Fruit fly (Drosophila melanogaster): ENCODE data around the gene CG13607.

The CG13607 gene

dm6 chr3R:24105312-24105902 is 10.7 kb downstream of the CG13607 start, which contains the start of gene Syx1A (continued):
- TF ChIP-seq Hr51 (GFP tag; optimal IDR thresholded peaks at IDR 0.05) (peak in 1 of 2 experiments; percentile 29), CG3281 (GFP tag; optimal IDR thresholded peaks at IDR 0.05) (peak; percentile 55), Ets97D (GFP tag; optimal IDR thresholded peaks at IDR 0.05) (peak; percentile 74), CG17829 (tag; optimal IDR thresholded peaks at IDR 0.05) (peak; percentile 64), fd64A (GFP tag; optimal IDR thresholded peaks at IDR 0.05) (peak; percentile 15), Hand (GFP tag; optimal IDR thresholded peaks at IDR 0.05) (peak; percentile 2), CG18599 (GFP tag; optimal IDR thresholded peaks at IDR 0.05) (peak; percentile 47), CG12659 (GFP tag; optimal IDR thresholded peaks at IDR 0.05) (peak; percentile 60), CoRest (tag; optimal IDR thresholded peaks at IDR 0.05) (peak; percentile 11), odd (GFP tag; optimal IDR thresholded peaks at IDR 0.05) (peak; percentile 34), sr (GFP tag; IDR thresholded peaks at IDR 0.05) (no peak), HHEX (GFP tag; optimal IDR thresholded peaks at IDR 0.05) (peak; percentile 13), gt (GFP tag; IDR thresholded peaks at IDR 0.05) (no peak), CG10321 (GFP tag; IDR thresholded peaks at IDR 0.05) (no peak), unpg (GFP tag; optimal IDR thresholded peaks at IDR 0.05) (peak; percentile 11), pita (GFP tag; optimal IDR thresholded peaks at IDR 0.05) (peak; percentile 70), sim (GFP tag; IDR thresholded peaks at IDR 0.05) (no peak), Six4 (GFP tag; optimal IDR thresholded peaks at IDR 0.05) (no peak), Hmr (GFP tag; optimal IDR thresholded peaks at IDR 0.05) (peak; percentile 56), Blimp-1 (GFP tag; optimal IDR thresholded peaks at IDR 0.05) (no peak), NC2β (GFP tag; optimal IDR thresholded peaks at IDR 0.05) (peak; percentile 13), CG10431 (GFP tag; optimal IDR thresholded peaks at IDR 0.05) (peak; percentile 10), pzg (GFP tag; optimal IDR thresholded peaks at IDR 0.05) (peak; percentile 92), CG15514 (GFP tag; optimal IDR thresholded peaks at IDR 0.05) (peak; percentile 80), pfk (GFP tag; optimal IDR thresholded peaks at IDR 0.05) (no peak), stwl (tag; optimal IDR thresholded peaks at IDR 0.05) (peak; percentile 44), CG18262 (tag; optimal IDR thresholded peaks at IDR 0.05) (peak; percentile 26), dpn (GFP tag; optimal IDR thresholded peaks at IDR 0.05) (peak in 1 of 2 experiments; percentile 6), sqz (GFP tag; optimal IDR thresholded peaks at IDR 0.05) (peak; percentile 72), scrt (GFP tag; optimal IDR thresholded peaks at IDR 0.05) (peak; percentile 57), CG17912 (GFP tag; optimal IDR thresholded peaks at IDR 0.05) (peak; percentile 22), NfI (GFP tag; optimal IDR thresholded peaks at IDR 0.05) (peak; percentile 29), sens (GFP tag) (peak; percentile 86), CG17186 (GFP tag; optimal IDR thresholded peaks at IDR 0.05) (peak; percentile 23), tap (tag; optimal IDR thresholded peaks at IDR 0.05) (peak; percentile 32), CG17359 (tag; optimal IDR thresholded peaks at IDR 0.05) (peak; percentile 4), CG6854 (GFP tag; optimal IDR thresholded peaks at IDR 0.05) (peak; percentile 59), CG9797 (GFP tag; optimal IDR thresholded peaks at IDR 0.05) (peak; percentile 94), HLHmδ (GFP tag; optimal IDR thresholded peaks at IDR 0.05) (peak; percentile 10), nau (GFP tag; optimal IDR thresholded peaks at IDR 0.05) (peak; percentile 42), CG1024 (GFP tag; IDR thresholded peaks at IDR 0.05) (no peak), CHES-1-like (GFP tag; optimal IDR thresholded peaks at IDR 0.05) (peak; percentile 43), CG17568 (GFP tag; optimal IDR thresholded peaks at IDR 0.05) (peak; percentile 52), Fer1 (GFP tag; optimal IDR thresholded peaks at IDR 0.05) (peak; percentile 18), ATbp (GFP tag; optimal IDR thresholded peaks at IDR 0.05) (no peak), CG3163 (GFP tag; optimal IDR thresholded peaks at IDR 0.05) (peak; percentile 77), CG42726 (GFP tag; IDR thresholded peaks at IDR 0.05; ENCODE audit: partially characterized antibody) (no peak), pho (GFP tag; optimal IDR thresholded peaks at IDR 0.05) (peak; percentile 23)
